Worm (Caenorhabditis elegans) whole organism, mixed stage, embryonic: ENCODE results near the gene C07G3.10.

ENCODE experiments used
- lsy-2 ChIP-seq: fragments of 150-350 bp; optimal IDR thresholded peaks from 2 replicates; lab custom pipeline; 2014; ENCODE audit warnings: missing biosample characterization, missing genetic modification characterization
- mab-5 ChIP-seq: fragments of 150-350 bp; optimal IDR thresholded peaks from 2 replicates; lab custom pipeline; 2014; ENCODE audit warnings: missing biosample characterization, missing genetic modification characterization
- nhr-28 ChIP-seq: fragments of 150-350 bp; optimal IDR thresholded peaks from 2 replicates; lab custom pipeline; 2014; ENCODE audit warnings: missing biosample characterization, missing genetic modification characterization
- pha-4 ChIP-seq: fragments of 150-350 bp; optimal IDR thresholded peaks from 2 replicates; lab custom pipeline; 2018; ENCODE audit warnings: missing biosample characterization, missing genetic modification reagents, missing genetic modification characterization
- tbx-8 ChIP-seq: fragments of 200-800 bp; sonication (Bioruptor generic); optimal IDR thresholded peaks from 2 replicates; lab custom pipeline; 2018; ENCODE audit warnings: mild to moderate bottlenecking, missing genetic modification characterization, moderate library complexity, missing compliant biosample characterization
- unc-62 ChIP-seq: fragments of 150-350 bp; optimal IDR thresholded peaks from 2 replicates; lab custom pipeline; 2014; ENCODE audit warnings: missing biosample characterization, missing genetic modification reagents, missing genetic modification characterization
- ztf-11 ChIP-seq: fragments of 150-350 bp; optimal IDR thresholded peaks from 2 replicates; lab custom pipeline; 2014; ENCODE audit warnings: missing biosample characterization, missing genetic modification characterization

- TF ChIP-seq nhr-28 (tag; lab: Kevin White, UChicago) (no peak), pha-4 (tag; lab: Kevin White, UChicago) (no peak), ztf-11 (no peak), tbx-8 (GFP tag; lab: Kevin White, UChicago) (no peak), unc-62 (GFP tag; lab: Kevin White, UChicago) (no peak), lsy-2 (no peak), mab-5 (tag; lab: Kevin White, UChicago) (no peak)
Measured at ce11 chrV:3452489-3452888, 49.6 kb upstream of the C07G3.10 start.
